Fruit fly (Drosophila melanogaster) whole organism, wandering third instar larva: ENCODE results near the gene Orc2.

Experiments
- Dfd ChIP-seq: fragments of >200 bp; optimal IDR thresholded peaks from 2 replicates; lab custom pipeline; 2017; ENCODE audit warnings: missing biosample characterization, missing genetic modification characterization
- GATAd ChIP-seq: sonication (Bioruptor generic); optimal IDR thresholded peaks from 2 replicates; lab custom pipeline; 2016; ENCODE audit warnings: missing biosample characterization, missing genetic modification characterization
- HLH106 ChIP-seq: fragments of 200-800 bp; optimal IDR thresholded peaks from 3 replicates; lab custom pipeline; 2019; ENCODE audit warnings: missing biosample characterization, mild to moderate bottlenecking, missing genetic modification characterization, moderate library complexity
- OdsH ChIP-seq: fragments of 200-800 bp; sonication (Bioruptor generic); optimal IDR thresholded peaks from 2 replicates; lab custom pipeline; 2016; ENCODE audit warnings: missing biosample characterization, mild to moderate bottlenecking, missing genetic modification characterization
- br ChIP-seq: fragments of 200-800 bp; sonication (Bioruptor generic); optimal IDR thresholded peaks from 2 replicates; lab custom pipeline; 2016; ENCODE audit warnings: missing biosample characterization, missing genetic modification characterization
- dl ChIP-seq, 2 experiments: fragments of 175-275, 200-275 bp in 1 of 2; fragments of 200-275 bp in 1 of 2; sonication (Bioruptor generic); optimal IDR thresholded peaks; lab custom pipeline; 2018; ENCODE audit warnings: mild to moderate bottlenecking in 2 of 2, missing biosample characterization in 2 of 2, missing genetic modification characterization in 2 of 2, moderate library complexity in 2 of 2; ENCODE audit not compliant: partially characterized antibody in 2 of 2, insufficient read depth in 1 of 2
- ey ChIP-seq: fragments of 200-800 bp; sonication (Bioruptor generic); optimal IDR thresholded peaks from 2 replicates; lab custom pipeline; 2016; ENCODE audit warnings: missing biosample characterization, missing genetic modification characterization
- fru ChIP-seq: fragments of 200-800 bp; sonication (Bioruptor generic); optimal IDR thresholded peaks from 3 replicates; lab custom pipeline; 2016; ENCODE audit warnings: missing biosample characterization, mild to moderate bottlenecking, missing genetic modification characterization
- h ChIP-seq: fragments of 200-800 bp; sonication (Bioruptor generic); optimal IDR thresholded peaks from 3 replicates; lab custom pipeline; 2016; ENCODE audit warnings: missing biosample characterization, mild to moderate bottlenecking, missing genetic modification characterization
- pan ChIP-seq: fragments of >200 bp; optimal IDR thresholded peaks from 2 replicates; lab custom pipeline; 2017
- psq ChIP-seq: fragments of 200-800 bp; sonication (Bioruptor generic); optimal IDR thresholded peaks from 3 replicates; lab custom pipeline; 2017; ENCODE audit warnings: missing biosample characterization, mild to moderate bottlenecking, missing genetic modification characterization, moderate library complexity
- sv ChIP-seq: fragments of 200-800 bp; sonication (Bioruptor generic); optimal IDR thresholded peaks from 3 replicates; lab custom pipeline; 2016; ENCODE audit warnings: missing biosample characterization, missing genetic modification characterization
- usp ChIP-seq: fragments of >200 bp; optimal IDR thresholded peaks from 2 replicates; lab custom pipeline; 2017; ENCODE audit warnings: missing biosample characterization, missing genetic modification characterization

DNA sequence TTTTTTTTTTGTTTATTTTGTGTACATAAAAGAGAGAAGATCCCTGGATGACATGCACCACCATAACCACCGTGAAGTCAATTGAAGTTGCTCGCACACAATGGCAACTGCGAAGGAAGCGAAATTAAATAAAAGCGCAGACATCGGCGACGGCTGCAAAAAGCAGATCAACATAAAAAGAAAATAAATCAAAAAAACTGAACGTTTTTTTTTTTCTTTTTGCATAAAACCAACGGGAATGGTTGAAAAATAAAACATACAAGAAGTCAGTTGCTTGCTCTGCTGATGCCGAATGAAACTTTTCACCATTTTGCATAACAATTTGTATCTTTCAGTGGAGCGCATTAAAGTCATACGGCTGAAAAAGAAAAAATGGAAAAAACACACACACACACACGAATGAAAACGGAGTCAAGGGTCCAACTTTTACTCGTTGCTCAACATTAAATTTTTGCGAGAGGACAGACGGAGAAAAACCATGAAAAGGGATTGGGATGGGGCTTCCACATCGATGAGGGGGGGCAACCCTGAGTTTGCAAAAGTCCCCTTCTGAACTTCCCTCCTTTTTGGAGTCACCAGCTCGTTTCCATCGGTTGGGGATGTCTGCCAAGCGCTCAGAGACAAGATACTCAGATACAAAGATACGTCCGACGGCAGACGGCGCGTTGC is 41.7 kb downstream of the Orc2 start:
- TF ChIP-seq ey (GFP tag; lab: Kevin White, UChicago) (peak; percentile 39), br (GFP tag; lab: Kevin White, UChicago) (peak; percentile 59), pan (lab: Kevin White, UChicago) (no peak), h (peak; percentile 63), GATAd (no peak), fru (peak; percentile 53), HLH106 (tag; lab: Kevin White, UChicago) (peak; percentile 1), psq (GFP tag; lab: Kevin White, UChicago) (peak; percentile 55), dl (GFP tag; optimal IDR thresholded peaks at IDR 0.05; lab: Kevin White, UChicago; ENCODE audit: insufficient read depth in 1 of 2, partially characterized antibody in 2 of 2) (peak in 1 of 2 experiments; percentile 17), Dfd (GFP tag; lab: Kevin White, UChicago) (no peak), usp (no peak), OdsH (GFP tag; lab: Kevin White, UChicago) (peak; percentile 63), sv (GFP tag; lab: Kevin White, UChicago) (no peak)
